Worm (Caenorhabditis elegans): ENCODE measurements around the gene exos-4.2.

DNA sequence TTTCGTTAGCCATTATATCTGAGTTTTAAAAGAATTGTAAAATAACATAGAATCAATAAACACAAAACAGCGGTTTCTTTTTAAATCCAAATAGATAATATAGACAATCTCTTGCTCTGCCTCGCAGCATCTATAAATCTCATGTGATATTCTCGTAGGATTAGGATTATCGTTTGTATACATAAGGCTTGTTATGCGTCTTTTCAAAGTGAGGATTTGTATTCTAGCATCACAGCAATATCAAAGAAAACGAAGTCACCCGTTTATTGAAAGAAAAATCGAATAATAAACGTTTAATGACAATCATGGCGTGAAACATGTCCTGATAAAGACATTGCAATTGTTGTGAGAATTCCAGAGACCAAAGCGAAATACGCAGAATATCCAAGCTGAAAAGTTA lies 12.4 kb downstream of the exos-4.2 start, which contains the start of the genes T24C4.3 and clc-20:
- TF ChIP-seq sea-1 (GFP tag; conservative IDR thresholded peaks at IDR 0.05) (no peak), hnd-1 (tag; optimal IDR thresholded peaks at IDR 0.05) (no peak), ama-1 (optimal IDR thresholded peaks at IDR 0.05) (no peak), ceh-36 (tag; optimal IDR thresholded peaks at IDR 0.05) (no peak)
